Worm (Caenorhabditis elegans) whole organism, young adult: Measurements from ENCODE around the gene atat-2.

Experiments
- T07F8.4 ChIP-seq: sonication (generic microtip); optimal IDR thresholded peaks from 2 replicates; lab custom pipeline; 2016; ENCODE audit warnings: mild to moderate bottlenecking, missing genetic modification characterization, moderate library complexity, missing compliant biosample characterization
- Y79H2A.3 ChIP-seq: fragments of 200-800 bp; sonication (Bioruptor generic); conservative IDR thresholded peaks from 2 replicates; pipeline ENCODE4 v1.3.6; 2022; ENCODE audit warnings: missing genetic modification reagents, missing genetic modification characterization, missing compliant biosample characterization
- ZK185.1 ChIP-seq: sonication (generic microtip); optimal IDR thresholded peaks from 2 replicates; lab custom pipeline; 2016; ENCODE audit warnings: mild to moderate bottlenecking, missing genetic modification characterization, missing compliant biosample characterization; ENCODE audit not compliant: poor library complexity, severe bottlenecking
- atf-7 ChIP-seq: sonication (generic microtip); optimal IDR thresholded peaks from 2 replicates; lab custom pipeline; 2017; ENCODE audit warnings: mild to moderate bottlenecking, missing genetic modification characterization, missing compliant biosample characterization
- let-526 ChIP-seq: fragments of 200-800 bp; sonication (Bioruptor generic); IDR thresholded peaks from 2 replicates; pipeline ENCODE4 v1.3.6; 2022; ENCODE audit warnings: missing genetic modification reagents, missing genetic modification characterization, missing compliant biosample characterization
- lin-35 ChIP-seq, 3 experiments: fragments of 150-350 bp in 2 of 3; sonication (generic microtip) in 1 of 3; optimal IDR thresholded peaks; 2 replicates each; lab custom pipeline; 2014 to 2018; ENCODE audit warnings: missing biosample characterization in 3 of 3, missing genetic modification characterization in 3 of 3, missing genetic modification reagents in 3 of 3
- nfya-1 ChIP-seq: sonication (generic microtip); optimal IDR thresholded peaks from 2 replicates; lab custom pipeline; 2017; ENCODE audit warnings: antibody characterized with exemption, missing compliant biosample characterization, missing genetic modification characterization, borderline replicate concordance; ENCODE audit not compliant: insufficient read depth
- nhr-90 ChIP-seq: sonication (generic microtip); optimal IDR thresholded peaks from 2 replicates; lab custom pipeline; 2016; ENCODE audit warnings: missing genotype, mild to moderate bottlenecking, missing genetic modification characterization, missing compliant biosample characterization
- repo-1 ChIP-seq: sonication (generic microtip); optimal IDR thresholded peaks from 2 replicates; lab custom pipeline; 2017; ENCODE audit warnings: mild to moderate bottlenecking, missing genetic modification characterization, missing compliant biosample characterization
- snpc-4 ChIP-seq, 5 experiments: fragments of 150-350 bp in 1 of 5; sonication (generic microtip) in 4 of 5; optimal IDR thresholded peaks; 2 replicates each; lab custom pipeline; 2014 to 2018; ENCODE audit warnings: missing genetic modification characterization in 5 of 5, missing biosample characterization in 3 of 5, antibody characterized with exemption in 2 of 5, mild to moderate bottlenecking in 2 of 5, missing compliant biosample characterization in 2 of 5, missing genotype in 2 of 5, moderate library complexity in 2 of 5, missing genetic modification reagents in 1 of 5
- unc-62 ChIP-seq: fragments of 150-350 bp; optimal IDR thresholded peaks from 2 replicates; lab custom pipeline; 2014; ENCODE audit warnings: missing biosample characterization, missing genetic modification reagents, missing genetic modification characterization
- ztf-25 ChIP-seq: fragments of 200-800 bp; sonication (Bioruptor generic); IDR thresholded peaks from 2 replicates; pipeline ENCODE4 v1.3.6; 2022; ENCODE audit warnings: missing genetic modification reagents, missing genetic modification characterization, missing compliant biosample characterization

- no peak for TF ChIP-seq ZK185.1
- no peak for TF ChIP-seq snpc-4 (GFP tag; optimal IDR thresholded peaks at IDR 0.05; lab: Kevin White, UChicago)
- TF ChIP-seq snpc-4 (tag; optimal IDR thresholded peaks at IDR 0.05; lab: Kevin White, UChicago), result no peak
- TF ChIP-seq Y79H2A.3 (GFP tag; lab: Robert Waterston, UW), result no peak
- TF ChIP-seq nhr-90 (tag; lab: Kevin White, UChicago), result no peak
- TF ChIP-seq atf-7 (tag; lab: Kevin White, UChicago), result no peak
- TF ChIP-seq ztf-25 (GFP tag; lab: Robert Waterston, UW), result no peak
- TF ChIP-seq nfya-1 (tag; lab: Kevin White, UChicago), result no peak
- no peak for TF ChIP-seq unc-62 (GFP tag; lab: Kevin White, UChicago)
- TF ChIP-seq lin-35 (GFP tag; optimal IDR thresholded peaks at IDR 0.05; lab: Kevin White, UChicago), result no peak
- TF ChIP-seq repo-1 (tag; lab: Kevin White, UChicago), result no peak
- TF ChIP-seq let-526 (GFP tag; lab: Robert Waterston, UW), result no peak
- TF ChIP-seq T07F8.4 (tag; lab: Kevin White, UChicago), result no peak
These were observed 13.5 kb downstream of the atat-2 start, which contains the start of gene ctbp-1 for ce11 chrX:5862408-5862807.
